Worm (Caenorhabditis elegans) whole organism, L1 larva: ENCODE results near the gene srx-102.

Experiments
- aly-2 ChIP-seq: fragments of 150-350 bp; optimal IDR thresholded peaks from 2 replicates; lab custom pipeline; 2014; ENCODE audit warnings: missing biosample characterization, missing genetic modification characterization
- ceh-90 ChIP-seq: sonication (generic microtip); optimal IDR thresholded peaks from 2 replicates; lab custom pipeline; 2016; ENCODE audit warnings: missing genetic modification characterization, missing compliant biosample characterization
- elt-3 ChIP-seq, 6 experiments: fragments of 150-350 bp in 1 of 6; sonication (generic microtip); optimal IDR thresholded peaks; 2 replicates each; lab custom pipeline; 2017 to 2018; ENCODE audit warnings: missing biosample characterization in 6 of 6, missing genetic modification characterization in 6 of 6, inconsistent platforms in 1 of 6
- fkh-8 ChIP-seq: sonication (generic microtip); optimal IDR thresholded peaks from 2 replicates; lab custom pipeline; 2016; ENCODE audit warnings: mild to moderate bottlenecking, missing genetic modification characterization, missing compliant biosample characterization
- lin-13 ChIP-seq: fragments of 150-350 bp; optimal IDR thresholded peaks from 2 replicates; lab custom pipeline; 2014; ENCODE audit warnings: missing biosample characterization, missing genetic modification reagents, missing genetic modification characterization
- lin-39 ChIP-seq: fragments of 150-350 bp; optimal IDR thresholded peaks from 2 replicates; lab custom pipeline; 2014; ENCODE audit warnings: missing biosample characterization, missing genetic modification reagents, missing genetic modification characterization
- lsy-2 ChIP-seq, 2 experiments: fragments of 150-350 bp; optimal IDR thresholded peaks; 2 replicates each; lab custom pipeline; 2014; ENCODE audit warnings: missing biosample characterization in 2 of 2, missing genetic modification characterization in 2 of 2
- mdl-1 ChIP-seq, 2 experiments: fragments of 150-350 bp; optimal IDR thresholded peaks; 2 replicates each; lab custom pipeline; 2014 to 2017; ENCODE audit warnings: missing biosample characterization in 2 of 2, missing genetic modification characterization in 2 of 2, inconsistent platforms in 1 of 2
- nhr-12 ChIP-seq: sonication (generic microtip); optimal IDR thresholded peaks from 2 replicates; lab custom pipeline; 2017; ENCODE audit warnings: missing biosample characterization, missing genetic modification characterization
- sox-4 ChIP-seq: sonication (generic microtip); optimal IDR thresholded peaks from 2 replicates; lab custom pipeline; 2016; ENCODE audit warnings: missing genetic modification characterization, missing compliant biosample characterization
- tbx-2 ChIP-seq: sonication (generic microtip); optimal IDR thresholded peaks from 2 replicates; lab custom pipeline; 2016; ENCODE audit warnings: missing genetic modification characterization, missing compliant biosample characterization
- unc-62 ChIP-seq: fragments of 150-350 bp; optimal IDR thresholded peaks from 2 replicates; lab custom pipeline; 2014; ENCODE audit warnings: missing biosample characterization, missing genetic modification reagents, missing genetic modification characterization
- unc-98 ChIP-seq: fragments of 200-800 bp; sonication (Bioruptor generic); IDR thresholded peaks from 2 replicates; pipeline ENCODE4 v1.3.6; 2022; ENCODE audit warnings: missing genetic modification characterization, missing compliant biosample characterization
- zip-4 ChIP-seq: fragments of 200-800 bp; sonication (Bioruptor generic); optimal IDR thresholded peaks from 2 replicates; lab custom pipeline; 2018; ENCODE audit warnings: mild to moderate bottlenecking, missing genetic modification characterization, moderate library complexity, missing compliant biosample characterization

- TF ChIP-seq sox-4 (no peak), elt-3 (tag; optimal IDR thresholded peaks at IDR 0.05; lab: Kevin White, UChicago) (no peak), aly-2 (tag; lab: Kevin White, UChicago) (no peak), zip-4 (GFP tag; lab: Kevin White, UChicago) (no peak), tbx-2 (tag; lab: Kevin White, UChicago) (no peak), unc-62 (no peak), unc-98 (GFP tag; lab: Robert Waterston, UW) (no peak), lsy-2 (tag; optimal IDR thresholded peaks at IDR 0.05; lab: Kevin White, UChicago) (no peak), lin-13 (GFP tag; lab: Kevin White, UChicago) (no peak), ceh-90 (tag; lab: Kevin White, UChicago) (no peak), lin-39 (tag; lab: Kevin White, UChicago) (no peak), mdl-1 (tag; optimal IDR thresholded peaks at IDR 0.05; lab: Kevin White, UChicago) (no peak), nhr-12 (tag; lab: Kevin White, UChicago) (no peak), fkh-8 (tag; lab: Kevin White, UChicago) (no peak)
These were observed 21.1 kb downstream of the srx-102 start, which contains the start of gene sea-1 for ce11 chrII:3673493-3673892.
